Fruit fly (Drosophila melanogaster) whole organism, embryonic: ENCODE measurements around the gene Kdm3.

ENCODE experiments used
- Ada2b ChIP-seq: fragments of 200-800 bp; sonication (Bioruptor generic); IDR thresholded peaks from 2 replicates; pipeline ENCODE4 v1.3.6; 2022; ENCODE audit warnings: missing biosample characterization, missing genetic modification characterization
- Atf6 ChIP-seq: fragments of 200-800 bp; sonication (Bioruptor generic); IDR thresholded peaks from 2 replicates; pipeline ENCODE4 v1.3.6; 2022; ENCODE audit warnings: missing biosample characterization, missing genetic modification characterization
- C15 ChIP-seq: fragments of 200-800 bp; sonication (Bioruptor generic); IDR thresholded peaks from 3 replicates; pipeline ENCODE4 v1.3.6; 2022; ENCODE audit warnings: missing biosample characterization, missing genetic modification characterization
- CG10321 ChIP-seq: fragments of 200-800 bp; sonication (Bioruptor generic); IDR thresholded peaks from 2 replicates; pipeline ENCODE4 v1.3.6; 2022; ENCODE audit warnings: missing biosample characterization, missing genetic modification characterization
- CG10366 ChIP-seq: fragments of 200-800 bp; sonication (Bioruptor generic); IDR thresholded peaks from 2 replicates; pipeline ENCODE4 v1.3.6; 2022; ENCODE audit warnings: missing biosample characterization, missing genetic modification characterization
- CG10565 ChIP-seq: fragments of 200-800 bp; sonication (Bioruptor generic); optimal IDR thresholded peaks from 3 replicates; lab custom pipeline; 2016; ENCODE audit warnings: missing biosample characterization, mild to moderate bottlenecking, missing genetic modification characterization
- CG11696 ChIP-seq: fragments of 200-800 bp; sonication (Bioruptor generic); IDR thresholded peaks from 2 replicates; pipeline ENCODE4 v1.3.6; 2022; ENCODE audit warnings: missing biosample characterization, missing genetic modification characterization
- CG12391 ChIP-seq: fragments of 200-800 bp; sonication (Bioruptor generic); optimal IDR thresholded peaks from 3 replicates; lab custom pipeline; 2018; ENCODE audit warnings: missing biosample characterization, mild to moderate bottlenecking, missing genetic modification characterization, moderate library complexity
- CG12942 ChIP-seq: fragments of 200-800 bp; sonication (Bioruptor generic); optimal IDR thresholded peaks from 3 replicates; lab custom pipeline; 2016; ENCODE audit warnings: missing biosample characterization, missing genetic modification characterization
- CG14050 ChIP-seq: fragments of 200-800 bp; sonication (Bioruptor generic); IDR thresholded peaks from 3 replicates; pipeline ENCODE4 v1.3.6; 2022; ENCODE audit warnings: missing biosample characterization, missing genetic modification characterization
- CG17328 ChIP-seq: fragments of 200-800 bp; sonication (Bioruptor generic); IDR thresholded peaks from 2 replicates; pipeline ENCODE4 v1.3.6; 2022; ENCODE audit warnings: missing biosample characterization, missing genetic modification characterization
- CG17612 ChIP-seq: fragments of 200-800 bp; sonication (Bioruptor generic); IDR thresholded peaks from 2 replicates; pipeline ENCODE4 v1.3.6; 2022; ENCODE audit warnings: missing biosample characterization, missing genetic modification characterization
- CG18011 ChIP-seq: fragments of 200-800 bp; sonication (Bioruptor generic); optimal IDR thresholded peaks from 2 replicates; lab custom pipeline; 2017; ENCODE audit warnings: missing biosample characterization, missing genetic modification characterization, mild to moderate bottlenecking, moderate library complexity, missing genotype
- CG33557 ChIP-seq: fragments of 200-800 bp; sonication (Bioruptor generic); optimal IDR thresholded peaks from 2 replicates; lab custom pipeline; 2019; ENCODE audit warnings: missing biosample characterization, mild to moderate bottlenecking, missing genetic modification characterization, moderate library complexity
- CG34376 ChIP-seq: fragments of 200-800 bp; sonication (Bioruptor generic); optimal IDR thresholded peaks from 2 replicates; lab custom pipeline; 2018; ENCODE audit warnings: missing biosample characterization, mild to moderate bottlenecking, missing genetic modification characterization
- CG3995 ChIP-seq: fragments of 200-800 bp; sonication (Bioruptor generic); optimal IDR thresholded peaks from 3 replicates; lab custom pipeline; 2016; ENCODE audit warnings: missing biosample characterization, missing genetic modification characterization
- CG7271 ChIP-seq: fragments of 200-800 bp; sonication (Bioruptor generic); optimal IDR thresholded peaks from 2 replicates; lab custom pipeline; 2018; ENCODE audit warnings: missing biosample characterization, mild to moderate bottlenecking, missing genetic modification characterization, moderate library complexity
- CG7987 ChIP-seq: fragments of 200-800 bp; sonication (Bioruptor generic); optimal IDR thresholded peaks from 2 replicates; lab custom pipeline; 2018; ENCODE audit warnings: missing biosample characterization, mild to moderate bottlenecking, missing genetic modification characterization, moderate library complexity
- CG8478 ChIP-seq: fragments of >200 bp; optimal IDR thresholded peaks from 2 replicates; lab custom pipeline; 2018
- CG8765 ChIP-seq: fragments of 200-800 bp; sonication (Bioruptor generic); IDR thresholded peaks from 2 replicates; pipeline ENCODE4 v1.3.6; 2022; ENCODE audit warnings: missing biosample characterization, missing genetic modification characterization
- CTCF ChIP-seq: fragments of 200-800 bp; sonication (Bioruptor generic); optimal IDR thresholded peaks from 2 replicates; lab custom pipeline; 2017; ENCODE audit warnings: missing biosample characterization, mild to moderate bottlenecking, missing genetic modification characterization, moderate library complexity
- D19A ChIP-seq: fragments of 200-800 bp; optimal IDR thresholded peaks from 3 replicates; lab custom pipeline; 2019; ENCODE audit warnings: missing biosample characterization, mild to moderate bottlenecking, missing genetic modification characterization, moderate library complexity
- Doc3 ChIP-seq: fragments of 200-800 bp; sonication (Bioruptor generic); IDR thresholded peaks from 3 replicates; pipeline ENCODE4 v1.3.6; 2022; ENCODE audit warnings: missing biosample characterization, missing genetic modification characterization; ENCODE audit not compliant: partially characterized antibody
- H15 ChIP-seq: fragments of 200-800 bp; sonication (Bioruptor generic); IDR thresholded peaks from 3 replicates; pipeline ENCODE4 v1.3.6; 2022; ENCODE audit warnings: missing biosample characterization, missing genetic modification characterization
- H2.0 ChIP-seq: fragments of 200-800 bp; sonication (Bioruptor generic); IDR thresholded peaks from 2 replicates; pipeline ENCODE4 v1.3.6; 2022; ENCODE audit warnings: missing biosample characterization, missing genetic modification characterization
- HLH3B ChIP-seq: fragments of 200-800 bp; sonication (Bioruptor generic); IDR thresholded peaks from 2 replicates; pipeline ENCODE4 v1.3.6; 2022; ENCODE audit warnings: missing biosample characterization, missing genetic modification characterization
- HLH4C ChIP-seq: fragments of 200-800 bp; sonication (Bioruptor generic); IDR thresholded peaks from 3 replicates; pipeline ENCODE4 v1.3.6; 2022; ENCODE audit warnings: missing biosample characterization, missing genetic modification characterization; ENCODE audit not compliant: partially characterized antibody
- Hand ChIP-seq: fragments of 200-800 bp; sonication (Bioruptor generic); optimal IDR thresholded peaks from 2 replicates; lab custom pipeline; 2017; ENCODE audit warnings: mild to moderate bottlenecking, missing biosample characterization, missing genetic modification reagents, missing genetic modification characterization
- Hr39 ChIP-seq: fragments of >200 bp; optimal IDR thresholded peaks from 2 replicates; lab custom pipeline; 2017
- Hr78 ChIP-seq, 2 experiments: fragments of 200-800 bp in 1 of 2; fragments of >200 bp in 1 of 2; sonication (Bioruptor generic) in 1 of 2; optimal IDR thresholded peaks; 2 replicates each; lab custom pipeline; 2017 to 2019; ENCODE audit warnings: missing biosample characterization in 2 of 2, missing genetic modification characterization in 2 of 2, mild to moderate bottlenecking in 1 of 2, moderate library complexity in 1 of 2
- Lhr ChIP-seq: fragments of 200-800 bp; sonication (Bioruptor generic); optimal IDR thresholded peaks from 3 replicates; lab custom pipeline; 2017; ENCODE audit warnings: mild to moderate bottlenecking, missing biosample characterization, missing genetic modification reagents, missing genetic modification characterization
- Lim3 ChIP-seq: fragments of 200-800 bp; sonication (Bioruptor generic); IDR thresholded peaks from 2 replicates; pipeline ENCODE4 v1.3.6; 2022; ENCODE audit warnings: missing biosample characterization, missing genetic modification characterization
- Lpt ChIP-seq: fragments of >200 bp; optimal IDR thresholded peaks from 2 replicates; lab custom pipeline; 2018; ENCODE audit warnings: missing biosample characterization, missing genetic modification characterization
- Mad ChIP-seq: fragments of 200-800 bp; sonication (Bioruptor generic); optimal IDR thresholded peaks from 2 replicates; lab custom pipeline; 2016; ENCODE audit warnings: missing biosample characterization, missing genetic modification characterization
- NC2α ChIP-seq: fragments of 200-800 bp; sonication (Bioruptor generic); optimal IDR thresholded peaks from 2 replicates; lab custom pipeline; 2016; ENCODE audit warnings: missing biosample characterization, missing genetic modification characterization
- Six4 ChIP-seq: fragments of 200-800 bp; sonication (Bioruptor generic); optimal IDR thresholded peaks from 2 replicates; lab custom pipeline; 2016; ENCODE audit warnings: missing biosample characterization, missing genetic modification characterization
- Usf ChIP-seq: fragments of 200-800 bp; sonication (Bioruptor generic); optimal IDR thresholded peaks from 2 replicates; lab custom pipeline; 2017; ENCODE audit warnings: missing genotype, missing biosample characterization, missing genetic modification characterization
- bowl ChIP-seq: fragments of 200-800 bp; sonication (Bioruptor generic); IDR thresholded peaks from 2 replicates; pipeline ENCODE4 v1.3.6; 2022; ENCODE audit warnings: missing biosample characterization, missing genetic modification characterization
- br ChIP-seq: fragments of >200 bp; optimal IDR thresholded peaks from 2 replicates; lab custom pipeline; 2017
- dati ChIP-seq: fragments of 200-800 bp; sonication (Bioruptor generic); IDR thresholded peaks from 2 replicates; pipeline ENCODE4 v1.3.6; 2022; ENCODE audit warnings: missing biosample characterization, missing genetic modification characterization
- ewg ChIP-seq: fragments of 200-800 bp; sonication (Bioruptor generic); optimal IDR thresholded peaks from 3 replicates; lab custom pipeline; 2017; ENCODE audit warnings: mild to moderate bottlenecking, missing biosample characterization, missing genetic modification reagents, missing genetic modification characterization
- eyg ChIP-seq: fragments of 200-800 bp; sonication (Bioruptor generic); optimal IDR thresholded peaks from 3 replicates; lab custom pipeline; 2016; ENCODE audit warnings: missing biosample characterization, missing genetic modification characterization
- fd102C ChIP-seq: fragments of 200-800 bp; sonication (Bioruptor generic); optimal IDR thresholded peaks from 2 replicates; lab custom pipeline; 2018; ENCODE audit warnings: missing biosample characterization, mild to moderate bottlenecking, missing genetic modification characterization, moderate library complexity
- fd3F ChIP-seq: fragments of 200-800 bp; sonication (Bioruptor generic); optimal IDR thresholded peaks from 2 replicates; lab custom pipeline; 2018; ENCODE audit warnings: missing biosample characterization, mild to moderate bottlenecking, missing genetic modification characterization, moderate library complexity
- fd96Cb ChIP-seq: fragments of 200-800 bp; sonication (Bioruptor generic); optimal IDR thresholded peaks from 2 replicates; lab custom pipeline; 2018; ENCODE audit warnings: missing biosample characterization, mild to moderate bottlenecking, missing genetic modification characterization, moderate library complexity
- gsb-n ChIP-seq: fragments of 200-800 bp; sonication (Bioruptor generic); optimal IDR thresholded peaks from 3 replicates; lab custom pipeline; 2018; ENCODE audit warnings: missing biosample characterization, mild to moderate bottlenecking, missing genetic modification characterization
- inv ChIP-seq: fragments of 200-800 bp; sonication (Bioruptor generic); IDR thresholded peaks from 2 replicates; pipeline ENCODE4 v1.3.6; 2022; ENCODE audit warnings: missing biosample characterization, missing genetic modification characterization; ENCODE audit not compliant: partially characterized antibody
- kay ChIP-seq: fragments of 200-800 bp; sonication (Bioruptor generic); optimal IDR thresholded peaks from 2 replicates; lab custom pipeline; 2016; ENCODE audit warnings: missing biosample characterization, missing genetic modification characterization
- slbo ChIP-seq: fragments of 200-800 bp; sonication (Bioruptor generic); IDR thresholded peaks from 2 replicates; pipeline ENCODE4 v1.3.6; 2022; ENCODE audit warnings: missing biosample characterization, missing genetic modification characterization
- tio ChIP-seq: fragments of 200-800 bp; sonication (Bioruptor generic); optimal IDR thresholded peaks from 2 replicates; lab custom pipeline; 2017; ENCODE audit warnings: missing biosample characterization, missing genetic modification characterization, inconsistent platforms
- tna ChIP-seq: fragments of 200-800 bp; sonication (Bioruptor generic); IDR thresholded peaks from 2 replicates; pipeline ENCODE4 v1.3.6; 2022; ENCODE audit warnings: missing biosample characterization, missing genetic modification characterization; ENCODE audit not compliant: partially characterized antibody
- vvl ChIP-seq: fragments of 200-800 bp; sonication (Bioruptor generic); IDR thresholded peaks from 2 replicates; pipeline ENCODE4 v1.3.6; 2022; ENCODE audit warnings: missing biosample characterization, missing genetic modification characterization
- zen2 ChIP-seq: fragments of 200-800 bp; sonication (Bioruptor generic); IDR thresholded peaks from 3 replicates; pipeline ENCODE4 v1.3.6; 2022; ENCODE audit warnings: missing biosample characterization, missing genetic modification characterization; ENCODE audit not compliant: partially characterized antibody

Kdm3 gene

DNA sequence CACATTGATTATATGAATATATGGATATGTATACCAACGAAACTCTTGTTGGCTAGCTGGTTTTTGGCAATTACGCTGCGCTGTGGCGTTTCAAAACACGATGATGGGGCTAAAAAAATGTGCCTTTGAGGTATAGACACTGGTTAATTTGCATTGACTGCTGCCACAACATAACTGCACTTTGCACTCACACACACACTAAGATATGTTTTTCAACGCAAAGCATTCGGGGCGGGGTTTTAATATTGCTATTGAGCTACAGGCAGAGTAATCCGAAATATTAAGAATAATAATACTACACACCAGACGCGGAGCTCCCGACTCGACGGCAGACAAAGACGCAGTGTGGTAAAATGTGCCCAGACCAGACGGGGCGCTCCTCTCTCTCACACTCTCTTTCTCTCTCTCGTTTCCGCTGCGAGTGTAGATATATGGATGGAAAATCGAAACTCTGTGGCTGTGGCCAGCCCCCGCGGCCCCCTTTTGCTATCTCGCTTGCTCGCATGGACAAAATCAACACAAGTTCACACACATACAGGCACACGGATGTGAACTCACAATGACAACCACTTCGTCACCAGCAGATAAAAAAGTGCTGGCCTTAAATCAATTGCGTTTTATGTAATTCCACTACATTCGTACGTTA is 35.3 kb downstream of the Kdm3 start (continued):
- TF ChIP-seq tio (GFP tag; lab: Kevin White, UChicago) (no peak), inv (GFP tag; lab: Robert Waterston, UW) (no peak), CG18011 (GFP tag; lab: Kevin White, UChicago) (peak; percentile 25), Lim3 (GFP tag; lab: Robert Waterston, UW) (no peak), CG10565 (no peak), Six4 (no peak), Ada2b (GFP tag; lab: Robert Waterston, UW) (no peak), Doc3 (GFP tag; lab: Robert Waterston, UW) (no peak), CG8765 (no peak), Hr39 (no peak), zen2 (GFP tag; lab: Robert Waterston, UW) (no peak), gsb-n (no peak), CTCF (GFP tag; lab: Kevin White, UChicago) (peak; percentile 13), tna (GFP tag; lab: Robert Waterston, UW) (no peak), br (lab: Kevin White, UChicago) (no peak), dati (GFP tag; lab: Robert Waterston, UW) (no peak), Usf (GFP tag; lab: Kevin White, UChicago) (no peak), Atf6 (GFP tag; lab: Robert Waterston, UW) (no peak), CG3995 (GFP tag; lab: Kevin White, UChicago) (peak; percentile 5), CG33557 (no peak), bowl (GFP tag; lab: Robert Waterston, UW) (no peak), fd3F (GFP tag; lab: Kevin White, UChicago) (no peak), Lpt (GFP tag; lab: Kevin White, UChicago) (no peak), slbo (no peak), CG17612 (GFP tag; lab: Robert Waterston, UW) (no peak), H2.0 (no peak), Hand (peak; percentile 56), HLH4C (GFP tag; lab: Robert Waterston, UW) (no peak), CG12391 (tag; lab: Kevin White, UChicago) (no peak), fd102C (GFP tag; lab: Kevin White, UChicago) (no peak), vvl (no peak), CG17328 (GFP tag; lab: Robert Waterston, UW) (no peak), fd96Cb (tag; lab: Kevin White, UChicago) (no peak), CG7987 (peak; percentile 81), kay (GFP tag; lab: Kevin White, UChicago) (peak; percentile 43), NC2α (no peak), H15 (GFP tag; lab: Robert Waterston, UW) (no peak), CG12942 (GFP tag; lab: Kevin White, UChicago) (no peak), CG11696 (GFP tag; lab: Robert Waterston, UW) (no peak), CG10366 (GFP tag; lab: Robert Waterston, UW) (no peak), CG10321 (GFP tag; lab: Robert Waterston, UW) (no peak), Hr78 (GFP tag; optimal IDR thresholded peaks at IDR 0.05; lab: Kevin White, UChicago) (peak in 1 of 2 experiments; percentile 99), CG8478 (lab: Kevin White, UChicago) (peak; percentile 43), Lhr (GFP tag; lab: Kevin White, UChicago) (no peak), C15 (GFP tag; lab: Robert Waterston, UW) (no peak), eyg (GFP tag; lab: Kevin White, UChicago) (no peak), Mad (GFP tag; lab: Kevin White, UChicago) (no peak), ewg (peak; percentile 11), CG7271 (tag; lab: Kevin White, UChicago) (no peak), HLH3B (GFP tag; lab: Robert Waterston, UW) (no peak), CG34376 (peak; percentile 96), D19A (tag; lab: Kevin White, UChicago) (peak; percentile 0), CG14050 (GFP tag; lab: Robert Waterston, UW) (no peak)
